Worm (Caenorhabditis elegans) whole organism, L3 larva: Measurements from ENCODE around the gene T22F3.12.
"Not testable (repeated sequence)": the region's sequence is repeated elsewhere in the genome, so short reads cannot be mapped to it uniquely, and the experiment has no call there.

ENCODE experiments used
- R02D3.7 ChIP-seq: fragments of 150-350 bp; optimal IDR thresholded peaks from 2 replicates; lab custom pipeline; 2014; ENCODE audit warnings: missing biosample characterization, missing genetic modification characterization
- ZK546.5 ChIP-seq: sonication (generic microtip); optimal IDR thresholded peaks from 2 replicates; lab custom pipeline; 2017; ENCODE audit warnings: missing biosample characterization, missing genetic modification characterization
- aly-2 ChIP-seq: fragments of 150-350 bp; optimal IDR thresholded peaks from 2 replicates; lab custom pipeline; 2014; ENCODE audit warnings: missing biosample characterization, missing genetic modification characterization
- ama-1 ChIP-seq: fragments of 150-350 bp; optimal IDR thresholded peaks from 2 replicates; lab custom pipeline; 2018
- ceh-82 ChIP-seq: fragments of 150-350 bp; optimal IDR thresholded peaks from 2 replicates; lab custom pipeline; 2014; ENCODE audit warnings: missing biosample characterization, missing genetic modification characterization
- ceh-9 ChIP-seq: sonication (generic microtip); optimal IDR thresholded peaks from 2 replicates; lab custom pipeline; 2018; ENCODE audit warnings: missing biosample characterization, missing genetic modification characterization
- daf-12 ChIP-seq: fragments of 150-350 bp; optimal IDR thresholded peaks from 2 replicates; lab custom pipeline; 2014; ENCODE audit warnings: missing biosample characterization, missing genetic modification reagents, missing genetic modification characterization
- egl-5 ChIP-seq: fragments of 150-350 bp; optimal IDR thresholded peaks from 2 replicates; lab custom pipeline; 2017; ENCODE audit warnings: missing biosample characterization, missing genetic modification reagents, missing genetic modification characterization, inconsistent platforms
- elt-2 ChIP-seq: sonication (generic microtip); optimal IDR thresholded peaks from 2 replicates; lab custom pipeline; 2016; ENCODE audit warnings: missing genetic modification reagents, mild to moderate bottlenecking, missing genetic modification characterization, missing compliant biosample characterization
- elt-3 ChIP-seq, 3 experiments: fragments of 150-350 bp in 1 of 3; sonication (generic microtip) in 2 of 3; optimal IDR thresholded peaks; 2 replicates in 2 of 3; 4 replicates in 1 of 3; lab custom pipeline; 2014 to 2017; ENCODE audit warnings: missing biosample characterization in 3 of 3, missing genetic modification characterization in 3 of 3
- fkh-2 ChIP-seq: fragments of 150-350 bp; optimal IDR thresholded peaks from 2 replicates; lab custom pipeline; 2014; ENCODE audit warnings: missing biosample characterization, missing genetic modification reagents, missing genetic modification characterization
- fos-1 ChIP-seq: fragments of 150-350 bp; optimal IDR thresholded peaks from 2 replicates; lab custom pipeline; 2014; ENCODE audit warnings: missing biosample characterization, missing genetic modification characterization
- jun-1 ChIP-seq: fragments of 150-350 bp; optimal IDR thresholded peaks from 2 replicates; lab custom pipeline; 2014; ENCODE audit warnings: missing biosample characterization, missing genetic modification reagents, missing genetic modification characterization
- lin-15B ChIP-seq: fragments of 150-350 bp; optimal IDR thresholded peaks from 2 replicates; lab custom pipeline; 2014; ENCODE audit warnings: missing biosample characterization, missing genetic modification characterization
- lin-39 ChIP-seq: fragments of 150-350 bp; optimal IDR thresholded peaks from 2 replicates; lab custom pipeline; 2018; ENCODE audit warnings: missing biosample characterization, missing genetic modification reagents, missing genetic modification characterization
- lsy-12 ChIP-seq: sonication (generic microtip); optimal IDR thresholded peaks from 2 replicates; lab custom pipeline; 2016; ENCODE audit warnings: mild to moderate bottlenecking, missing genetic modification characterization, missing compliant biosample characterization
- nfya-1 ChIP-seq: sonication (generic microtip); optimal IDR thresholded peaks from 2 replicates; lab custom pipeline; 2017; ENCODE audit warnings: missing genetic modification characterization, mild to moderate bottlenecking, missing compliant biosample characterization, antibody characterized with exemption, moderate library complexity; ENCODE audit not compliant: insufficient read depth
- nhr-11 ChIP-seq: fragments of 150-350 bp; optimal IDR thresholded peaks from 2 replicates; lab custom pipeline; 2014; ENCODE audit warnings: missing biosample characterization, missing genetic modification characterization
- nhr-12 ChIP-seq: fragments of 150-350 bp; optimal IDR thresholded peaks from 2 replicates; lab custom pipeline; 2014; ENCODE audit warnings: missing biosample characterization, missing genetic modification characterization
- nhr-23 ChIP-seq: fragments of 150-350 bp; optimal IDR thresholded peaks from 2 replicates; lab custom pipeline; 2014; ENCODE audit warnings: missing biosample characterization, missing genetic modification reagents, missing genetic modification characterization
- nhr-237 ChIP-seq: fragments of 150-350 bp; optimal IDR thresholded peaks from 2 replicates; lab custom pipeline; 2014; ENCODE audit warnings: missing biosample characterization, missing genetic modification characterization
- nhr-25 ChIP-seq: sonication (generic microtip); optimal IDR thresholded peaks from 2 replicates; lab custom pipeline; 2017; ENCODE audit warnings: missing biosample characterization, missing genetic modification characterization
- nhr-67 ChIP-seq: fragments of 150-350 bp; optimal IDR thresholded peaks from 2 replicates; lab custom pipeline; 2014; ENCODE audit warnings: missing biosample characterization, missing genetic modification characterization
- nhr-76 ChIP-seq: fragments of 150-350 bp; sonication (generic microtip); optimal IDR thresholded peaks from 5 replicates; lab custom pipeline; 2014; ENCODE audit warnings: missing biosample characterization, missing genetic modification characterization
- pha-4 ChIP-seq: fragments of 150-350 bp; optimal IDR thresholded peaks from 2 replicates; lab custom pipeline; 2014; ENCODE audit warnings: missing biosample characterization, missing genetic modification reagents, missing genetic modification characterization
- pqm-1 ChIP-seq: fragments of 150-350 bp; optimal IDR thresholded peaks from 2 replicates; lab custom pipeline; 2017; ENCODE audit warnings: missing biosample characterization, missing genetic modification characterization, inconsistent platforms
- sea-2 ChIP-seq: fragments of 150-350 bp; sonication (generic microtip); optimal IDR thresholded peaks from 4 replicates; lab custom pipeline; 2014; ENCODE audit warnings: missing biosample characterization, missing genetic modification reagents, missing genetic modification characterization
- snpc-4 ChIP-seq: fragments of 150-350 bp; optimal IDR thresholded peaks from 2 replicates; lab custom pipeline; 2014; ENCODE audit warnings: missing biosample characterization, missing genetic modification characterization
- tbx-2 ChIP-seq: sonication (generic microtip); optimal IDR thresholded peaks from 2 replicates; lab custom pipeline; 2016; ENCODE audit warnings: mild to moderate bottlenecking, missing genetic modification characterization, missing compliant biosample characterization
- ztf-11 ChIP-seq: fragments of 150-350 bp; optimal IDR thresholded peaks from 2 replicates; lab custom pipeline; 2014; ENCODE audit warnings: missing biosample characterization, missing genetic modification characterization
- ztf-4 ChIP-seq: fragments of 150-350 bp; optimal IDR thresholded peaks from 2 replicates; lab custom pipeline; 2014; ENCODE audit warnings: missing biosample characterization, missing genetic modification characterization

T22F3.12 gene

ce11 chrV:3632249-3633030 lies 40.4 kb upstream of the T22F3.12 start:
- TF ChIP-seq egl-5 (no peak), elt-2 (tag; lab: Kevin White, UChicago) (peak; percentile 94), fos-1 (tag; lab: Kevin White, UChicago) (no peak), ceh-9 (tag; lab: Kevin White, UChicago) (no peak), fkh-2 (tag; lab: Kevin White, UChicago) (no peak), tbx-2 (tag; lab: Kevin White, UChicago) (no peak), sea-2 (no peak), ama-1 (lab: Kevin White, UChicago) (no peak), pqm-1 (tag; lab: Kevin White, UChicago) (peak; percentile 90), nfya-1 (peak; percentile 54), jun-1 (peak; percentile 24), pha-4 (tag; lab: Kevin White, UChicago) (peak; percentile 28), snpc-4 (no peak), nhr-11 (tag; lab: Kevin White, UChicago) (no peak), lin-15B (no peak)
- TF ChIP-seq, all 47 proteins: peak for 5

- TF ChIP-seq nhr-23 (no peak), lin-15B (no peak), daf-12 (tag; lab: Kevin White, UChicago) (no peak), ceh-9 (tag; lab: Kevin White, UChicago) (no peak), nhr-25 (tag; lab: Kevin White, UChicago) (no peak), ztf-4 (tag; lab: Kevin White, UChicago) (no peak), lsy-12 (tag; lab: Kevin White, UChicago) (no peak), ceh-82 (no peak), nhr-11 (tag; lab: Kevin White, UChicago) (no peak)
- TF ChIP-seq, all 47 proteins: peak for 0
Observed at ce11 chrV:3631591-3631990, 39.6 kb upstream of the T22F3.12 start, which contains the start of gene F59B1.6. Gene F59B1.6, minus strand, starts transcription at chrV:3631691.

- TF ChIP-seq lsy-12 (tag; lab: Kevin White, UChicago) (no peak), nhr-237 (tag; lab: Kevin White, UChicago) (no peak), snpc-4 (no peak), nhr-67 (tag; lab: Kevin White, UChicago) (no peak), lin-39 (tag; lab: Kevin White, UChicago) (no peak), ceh-82 (no peak), nhr-12 (tag; lab: Kevin White, UChicago) (no peak), R02D3.7 (no peak), aly-2 (tag; lab: Kevin White, UChicago) (no peak), ztf-11 (tag; lab: Kevin White, UChicago) (no peak)
Observed at ce11 chrV:3626944-3627343, 34.9 kb upstream of the T22F3.12 start, which contains the start of gene F59B1.4. Gene F59B1.4, minus strand, starts transcription at chrV:3627044.

- TF ChIP-seq fos-1 (tag; lab: Kevin White, UChicago); ztf-4 (tag; lab: Kevin White, UChicago); elt-3 (tag; optimal IDR thresholded peaks at IDR 0.05; lab: Kevin White, UChicago): not testable (repeated sequence)
Observed at ce11 chrV:3620608-3621007, 28.6 kb upstream of the T22F3.12 start, which contains the start of gene srx-93. Gene srx-93, minus strand, starts transcription at chrV:3620708.

- TF ChIP-seq egl-5: no peak
- TF ChIP-seq fkh-2 (tag; lab: Kevin White, UChicago): no peak
- no peak for TF ChIP-seq ZK546.5 (tag; lab: Kevin White, UChicago)
- TF ChIP-seq lsy-12 (tag; lab: Kevin White, UChicago): no peak
Observed at ce11 chrV:3616844-3617243, 24.8 kb upstream of the T22F3.12 start.

- TF ChIP-seq ztf-4 (tag; lab: Kevin White, UChicago) (no peak), elt-3 (tag; optimal IDR thresholded peaks at IDR 0.05; lab: Kevin White, UChicago) (no peak), pqm-1 (tag; lab: Kevin White, UChicago) (no peak), nhr-76 (no peak), R02D3.7 (no peak)
Observed at ce11 chrV:3614397-3614796, 22.4 kb upstream of the T22F3.12 start, which contains the start of gene T22F3.11. Gene T22F3.11, minus strand, starts transcription at chrV:3614553.
